Worm (Caenorhabditis elegans) whole organism, young adult: Measurements from ENCODE around the gene dmd-7.

Source experiments
- F22D6.2 ChIP-seq: sonication (generic microtip); optimal IDR thresholded peaks from 2 replicates; lab custom pipeline; 2016; ENCODE audit warnings: mild to moderate bottlenecking, missing genetic modification characterization, missing compliant biosample characterization
- F57A8.1 ChIP-seq: fragments of 200-800 bp; sonication (Bioruptor generic); optimal IDR thresholded peaks from 2 replicates; lab custom pipeline; 2018; ENCODE audit warnings: mild to moderate bottlenecking, missing genetic modification characterization, moderate library complexity, missing compliant biosample characterization
- Y67H2A.10 ChIP-seq: fragments of 200-800 bp; sonication (Bioruptor generic); conservative IDR thresholded peaks from 2 replicates; pipeline ENCODE4 v1.3.6; 2022; ENCODE audit warnings: missing genetic modification reagents, missing genetic modification characterization, missing compliant biosample characterization
- ama-1 ChIP-seq, 3 experiments: fragments of 150-350 bp in 1 of 3; sonication (generic microtip) in 2 of 3; optimal IDR thresholded peaks; 2 replicates each; lab custom pipeline; 2014 to 2018; ENCODE audit warnings: missing biosample characterization in 2 of 3, missing genetic modification characterization in 2 of 3, missing genetic modification reagents in 2 of 3
- ceh-27 ChIP-seq: fragments of 200-800 bp; sonication (Bioruptor generic); optimal IDR thresholded peaks from 2 replicates; lab custom pipeline; 2018; ENCODE audit warnings: mild to moderate bottlenecking, missing genetic modification characterization, moderate library complexity, missing compliant biosample characterization
- lir-1 ChIP-seq: fragments of 200-800 bp; sonication (Bioruptor generic); conservative IDR thresholded peaks from 2 replicates; pipeline ENCODE4 v1.3.6; 2022; ENCODE audit warnings: missing genetic modification reagents, missing genetic modification characterization, missing compliant biosample characterization
- madf-6 ChIP-seq: fragments of 200-800 bp; sonication (Bioruptor generic); IDR thresholded peaks from 2 replicates; pipeline ENCODE4 v1.3.6; 2022; ENCODE audit warnings: missing genetic modification reagents, missing genetic modification characterization, missing compliant biosample characterization
- unc-62 ChIP-seq: fragments of 150-350 bp; optimal IDR thresholded peaks from 2 replicates; lab custom pipeline; 2014; ENCODE audit warnings: missing biosample characterization, missing genetic modification reagents, missing genetic modification characterization
- zim-3 ChIP-seq: sonication (generic microtip); optimal IDR thresholded peaks from 2 replicates; lab custom pipeline; 2017; ENCODE audit warnings: mild to moderate bottlenecking, missing genetic modification characterization, moderate library complexity, missing compliant biosample characterization
- ztf-18 ChIP-seq: sonication (generic microtip); optimal IDR thresholded peaks from 2 replicates; lab custom pipeline; 2016; ENCODE audit warnings: missing genotype, mild to moderate bottlenecking, missing genetic modification characterization, missing compliant biosample characterization

ce11 chrV:6233952-6234351, 12.8 kb upstream of the dmd-7 start:
- no peak for TF ChIP-seq madf-6 (GFP tag; lab: Robert Waterston, UW)
- TF ChIP-seq ztf-18 (tag; lab: Kevin White, UChicago), result no peak
- TF ChIP-seq zim-3 (tag; lab: Kevin White, UChicago), result no peak
- TF ChIP-seq lir-1 (GFP tag; lab: Robert Waterston, UW), result no peak
- TF ChIP-seq F57A8.1 (GFP tag; lab: Kevin White, UChicago), result no peak
- no peak for TF ChIP-seq unc-62 (GFP tag; lab: Kevin White, UChicago)
- TF ChIP-seq F22D6.2, result no peak
- no peak for TF ChIP-seq Y67H2A.10 (GFP tag; lab: Robert Waterston, UW)
- TF ChIP-seq ceh-27, result no peak
- TF ChIP-seq ama-1 (optimal IDR thresholded peaks at IDR 0.05; lab: Kevin White, UChicago), result no peak
- TF ChIP-seq ama-1 (GFP tag; optimal IDR thresholded peaks at IDR 0.05; lab: Kevin White, UChicago), result no peak
